Worm (Caenorhabditis elegans) whole organism, late embryonic: ENCODE data around the gene ztf-22.

Experiments used
- ama-1 ChIP-seq: fragments of 150-350 bp; optimal IDR thresholded peaks from 2 replicates; lab custom pipeline; 2014
- ceh-22 ChIP-seq: sonication (generic microtip); optimal IDR thresholded peaks from 2 replicates; lab custom pipeline; 2017; ENCODE audit warnings: missing biosample characterization, missing genetic modification characterization
- madf-2 ChIP-seq: sonication (generic microtip); optimal IDR thresholded peaks from 2 replicates; lab custom pipeline; 2017; ENCODE audit warnings: missing genetic modification characterization, missing compliant biosample characterization
- nhr-11 ChIP-seq: fragments of 150-350 bp; optimal IDR thresholded peaks from 2 replicates; lab custom pipeline; 2014; ENCODE audit warnings: missing biosample characterization, missing genetic modification characterization
- pha-2 ChIP-seq: sonication (generic microtip); optimal IDR thresholded peaks from 2 replicates; lab custom pipeline; 2017; ENCODE audit warnings: mild to moderate bottlenecking, missing genetic modification characterization, missing compliant biosample characterization
- pros-1 ChIP-seq: fragments of 150-350 bp; optimal IDR thresholded peaks from 2 replicates; lab custom pipeline; 2014; ENCODE audit warnings: missing biosample characterization, missing genetic modification reagents, missing genetic modification characterization

DNA sequence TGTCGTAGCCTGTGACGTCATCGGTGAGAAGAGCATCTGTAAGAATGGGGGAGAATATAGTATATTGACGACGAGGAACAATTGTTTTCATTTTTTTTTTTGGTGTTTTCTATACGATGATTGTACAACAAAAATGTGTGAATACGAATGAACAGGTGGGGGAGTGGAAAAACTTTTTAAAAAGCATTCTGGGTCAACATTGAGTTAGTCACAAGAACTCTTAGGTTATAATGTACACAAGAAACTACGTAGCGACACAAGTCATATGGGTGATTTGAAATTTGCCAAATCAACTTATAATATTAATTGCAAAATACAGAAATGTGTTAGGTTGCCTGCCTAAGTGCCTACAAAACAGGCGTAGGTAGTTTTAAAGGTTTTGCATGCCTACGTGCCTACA lies 1.5 kb downstream of the ztf-22 start:
- TF ChIP-seq ceh-22 (tag; lab: Kevin White, UChicago) (no peak), ama-1 (lab: Kevin White, UChicago) (no peak), pros-1 (tag; lab: Kevin White, UChicago) (no peak), nhr-11 (tag; lab: Kevin White, UChicago) (no peak), pha-2 (tag; lab: Kevin White, UChicago) (no peak), madf-2 (tag; lab: Kevin White, UChicago) (no peak)
